Worm (Caenorhabditis elegans) whole organism, L3 larva: ENCODE data around the gene ZK616.8.

Experiments
- aly-2 ChIP-seq: fragments of 150-350 bp; optimal IDR thresholded peaks from 2 replicates; lab custom pipeline; 2014; ENCODE audit warnings: missing biosample characterization, missing genetic modification characterization
- ceh-82 ChIP-seq: fragments of 150-350 bp; optimal IDR thresholded peaks from 2 replicates; lab custom pipeline; 2014; ENCODE audit warnings: missing biosample characterization, missing genetic modification characterization
- fkh-10 ChIP-seq: sonication (generic microtip); optimal IDR thresholded peaks from 2 replicates; lab custom pipeline; 2017; ENCODE audit warnings: missing biosample characterization, missing genetic modification reagents, missing genetic modification characterization
- jun-1 ChIP-seq: fragments of 150-350 bp; optimal IDR thresholded peaks from 2 replicates; lab custom pipeline; 2014; ENCODE audit warnings: missing biosample characterization, missing genetic modification reagents, missing genetic modification characterization
- nhr-11 ChIP-seq: fragments of 150-350 bp; optimal IDR thresholded peaks from 2 replicates; lab custom pipeline; 2014; ENCODE audit warnings: missing biosample characterization, missing genetic modification characterization
- nhr-25 ChIP-seq: sonication (generic microtip); optimal IDR thresholded peaks from 2 replicates; lab custom pipeline; 2017; ENCODE audit warnings: missing biosample characterization, missing genetic modification characterization
- nhr-43 ChIP-seq: sonication (generic microtip); optimal IDR thresholded peaks from 2 replicates; lab custom pipeline; 2016; ENCODE audit warnings: mild to moderate bottlenecking, missing genetic modification characterization, missing compliant biosample characterization; ENCODE audit not compliant: poor library complexity, severe bottlenecking
- pqm-1 ChIP-seq: fragments of 150-350 bp; optimal IDR thresholded peaks from 2 replicates; lab custom pipeline; 2017; ENCODE audit warnings: missing biosample characterization, missing genetic modification characterization, inconsistent platforms
- unc-62 ChIP-seq: fragments of 150-350 bp; sonication (generic microtip); optimal IDR thresholded peaks from 4 replicates; lab custom pipeline; 2014; ENCODE audit warnings: missing biosample characterization, missing genetic modification reagents, missing genetic modification characterization

- TF ChIP-seq nhr-43 (tag; lab: Kevin White, UChicago), result no peak
- no peak for TF ChIP-seq aly-2 (tag; lab: Kevin White, UChicago)
- no peak for TF ChIP-seq ceh-82
- TF ChIP-seq pqm-1 (tag; lab: Kevin White, UChicago), result no peak
- TF ChIP-seq unc-62 (GFP tag; lab: Kevin White, UChicago), result no peak
- TF ChIP-seq nhr-25, result no peak
- TF ChIP-seq fkh-10 (GFP tag; lab: Kevin White, UChicago), result no peak
- no peak for TF ChIP-seq jun-1 (tag; lab: Kevin White, UChicago)
- no peak for TF ChIP-seq nhr-11 (tag; lab: Kevin White, UChicago)
These were observed 20.4 kb downstream of the ZK616.8 start, which contains the start of the genes htp-1 and ZK616.5 for ce11 chrIV:5391507-5392057.
